Fruit fly (Drosophila melanogaster) whole organism, adult: Measurements from ENCODE around the gene Zip71B.

Source experiments
- CG11617 ChIP-seq: fragments of 200-800 bp; sonication (Bioruptor generic); optimal IDR thresholded peaks from 2 replicates; lab custom pipeline; 2017; ENCODE audit warnings: mild to moderate bottlenecking, missing biosample characterization, missing genetic modification reagents, missing genetic modification characterization
- CG12768 ChIP-seq: fragments of 200-800 bp; sonication (Bioruptor generic); optimal IDR thresholded peaks from 2 replicates; lab custom pipeline; 2017; ENCODE audit warnings: missing biosample characterization, missing genetic modification characterization, mild to moderate bottlenecking, moderate library complexity, missing genetic modification reagents
- CG14711 ChIP-seq: fragments of 200-800 bp; sonication (Bioruptor generic); optimal IDR thresholded peaks from 2 replicates; lab custom pipeline; 2018; ENCODE audit warnings: missing biosample characterization, mild to moderate bottlenecking, missing genetic modification characterization, moderate library complexity
- CG33017 ChIP-seq: fragments of 200-800 bp; sonication (Bioruptor generic); optimal IDR thresholded peaks from 2 replicates; lab custom pipeline; 2018; ENCODE audit warnings: missing biosample characterization, mild to moderate bottlenecking, missing genetic modification characterization, moderate library complexity
- CG5204 ChIP-seq: fragments of 200-800 bp; sonication (Bioruptor generic); optimal IDR thresholded peaks from 2 replicates; lab custom pipeline; 2016; ENCODE audit warnings: missing biosample characterization, missing genetic modification characterization
- CG7045 ChIP-seq: fragments of 200-800 bp; sonication (Bioruptor generic); optimal IDR thresholded peaks from 2 replicates; lab custom pipeline; 2017; ENCODE audit warnings: missing biosample characterization, mild to moderate bottlenecking, missing genetic modification characterization
- CG7101 ChIP-seq: fragments of 200-800 bp; sonication (Bioruptor generic); optimal IDR thresholded peaks from 2 replicates; lab custom pipeline; 2018; ENCODE audit warnings: missing biosample characterization, mild to moderate bottlenecking, missing genetic modification characterization, moderate library complexity
- Clk ChIP-seq: fragments of 200-800 bp; sonication (Bioruptor generic); optimal IDR thresholded peaks from 2 replicates; lab custom pipeline; 2017; ENCODE audit warnings: missing biosample characterization, missing genetic modification characterization
- Mnt ChIP-seq: fragments of 200-800 bp; sonication (Bioruptor generic); optimal IDR thresholded peaks from 2 replicates; lab custom pipeline; 2016; ENCODE audit warnings: missing biosample characterization, mild to moderate bottlenecking, missing genetic modification characterization
- cic ChIP-seq: fragments of 200-800 bp; sonication (Bioruptor generic); optimal IDR thresholded peaks from 2 replicates; lab custom pipeline; 2017; ENCODE audit warnings: missing biosample characterization, mild to moderate bottlenecking, missing genetic modification characterization, moderate library complexity
- tj ChIP-seq: fragments of 200-800 bp; sonication (Bioruptor generic); optimal IDR thresholded peaks from 3 replicates; lab custom pipeline; 2017; ENCODE audit warnings: missing biosample characterization, mild to moderate bottlenecking, missing genetic modification characterization, moderate library complexity

dm6 chr3L:14980038-14980437 is 12.1 kb upstream of the Zip71B start:
- TF ChIP-seq cic (GFP tag; lab: Kevin White, UChicago) (no peak), Clk (GFP tag; lab: Kevin White, UChicago) (no peak), CG5204 (no peak), CG14711 (no peak), CG12768 (GFP tag; lab: Kevin White, UChicago) (no peak), Mnt (GFP tag; lab: Kevin White, UChicago) (no peak), CG33017 (tag; lab: Kevin White, UChicago) (no peak), CG11617 (GFP tag; lab: Kevin White, UChicago) (no peak), CG7101 (tag; lab: Kevin White, UChicago) (no peak), CG7045 (GFP tag; lab: Kevin White, UChicago) (no peak), tj (GFP tag; lab: Kevin White, UChicago) (no peak)
